Fruit fly (Drosophila melanogaster): ENCODE results near the gene rod.

rod gene

DNA sequence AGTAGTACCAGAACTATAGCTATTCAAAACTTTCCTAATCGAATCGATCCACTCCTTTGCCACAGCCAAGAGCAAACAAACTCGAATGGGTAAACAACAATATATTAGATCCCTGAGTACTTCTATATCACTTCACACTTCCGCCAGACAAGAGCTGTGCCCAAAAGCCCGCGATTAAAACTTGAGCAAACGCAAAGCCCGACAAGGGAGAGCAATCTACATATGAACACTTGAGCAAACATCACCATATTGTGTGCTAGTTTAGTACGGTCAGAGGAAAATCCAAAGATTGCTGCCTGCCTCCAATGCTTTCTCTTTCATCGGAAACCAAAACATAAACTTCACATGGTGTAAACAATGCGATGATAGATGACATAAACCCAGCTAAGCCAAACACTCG lies 22.9 kb downstream of the rod start (continued):
- TF ChIP-seq gem (tag; optimal IDR thresholded peaks at IDR 0.05) (no peak), Hey (tag; optimal IDR thresholded peaks at IDR 0.05) (peak; percentile 34), zfh1 (GFP tag; IDR thresholded peaks at IDR 0.05) (no peak), dmrt11E (tag; optimal IDR thresholded peaks at IDR 0.05) (no peak), bbx (GFP tag; IDR thresholded peaks at IDR 0.05; ENCODE audit: partially characterized antibody) (no peak), dimm (GFP tag; IDR thresholded peaks at IDR 0.05) (no peak), nom (GFP tag; optimal IDR thresholded peaks at IDR 0.05) (no peak), jumu (GFP tag; optimal IDR thresholded peaks at IDR 0.05) (no peak), grau (tag; optimal IDR thresholded peaks at IDR 0.05) (no peak), CG11085 (GFP tag; IDR thresholded peaks at IDR 0.05) (no peak), Doc2 (GFP tag; IDR thresholded peaks at IDR 0.05) (no peak), CG1603 (tag; optimal IDR thresholded peaks at IDR 0.05) (no peak), CG8281 (tag; optimal IDR thresholded peaks at IDR 0.05) (no peak), CG32532 (GFP tag; IDR thresholded peaks at IDR 0.05) (no peak), fd102C (GFP tag; optimal IDR thresholded peaks at IDR 0.05) (no peak), kay (GFP tag; optimal IDR thresholded peaks at IDR 0.05) (peak; percentile 2), CG1832 (GFP tag; optimal IDR thresholded peaks at IDR 0.05) (no peak), twi (tag; optimal IDR thresholded peaks at IDR 0.05) (peak; percentile 86), Ets65A (GFP tag) (no peak), Side (GFP tag; optimal IDR thresholded peaks at IDR 0.05) (peak; percentile 33), CG7987 (GFP tag; optimal IDR thresholded peaks at IDR 0.05) (no peak), Antp (GFP tag; optimal IDR thresholded peaks at IDR 0.05) (no peak), CG11456 (GFP tag; IDR thresholded peaks at IDR 0.05) (no peak), esg (GFP tag; conservative IDR thresholded peaks at IDR 0.05) (no peak), CG34376 (GFP tag; optimal IDR thresholded peaks at IDR 0.05) (peak; percentile 9), CG12155 (GFP tag; optimal IDR thresholded peaks at IDR 0.05) (no peak), CG6175 (GFP tag; IDR thresholded peaks at IDR 0.05) (no peak), inv (GFP tag; IDR thresholded peaks at IDR 0.05; ENCODE audit: partially characterized antibody) (no peak), Blimp-1 (GFP tag; optimal IDR thresholded peaks at IDR 0.05) (peak; percentile 82), CG15073 (GFP tag; optimal IDR thresholded peaks at IDR 0.05) (no peak), CG43689 (GFP tag; IDR thresholded peaks at IDR 0.05) (no peak), BEAF-32 (GFP tag; optimal IDR thresholded peaks at IDR 0.05) (no peak), danr (GFP tag; IDR thresholded peaks at IDR 0.05) (no peak), CG8089 (GFP tag; optimal IDR thresholded peaks at IDR 0.05) (no peak), NFAT (GFP tag; IDR thresholded peaks at IDR 0.05) (no peak), vfl (GFP tag; optimal IDR thresholded peaks at IDR 0.05) (no peak), trem (tag; optimal IDR thresholded peaks at IDR 0.05) (no peak), corto (GFP tag; optimal IDR thresholded peaks at IDR 0.05) (no peak), nerfin-1 (tag; optimal IDR thresholded peaks at IDR 0.05) (peak; percentile 28), exex (tag; optimal IDR thresholded peaks at IDR 0.05) (no peak), bsh (GFP tag; optimal IDR thresholded peaks at IDR 0.05) (peak in 1 of 2 experiments; percentile 23), tx (GFP tag; optimal IDR thresholded peaks at IDR 0.05) (no peak), CG1529 (GFP tag; optimal IDR thresholded peaks at IDR 0.05) (no peak), Mad (GFP tag; optimal IDR thresholded peaks at IDR 0.05) (no peak), CG6683 (GFP tag; optimal IDR thresholded peaks at IDR 0.05) (no peak), CG12391 (tag; optimal IDR thresholded peaks at IDR 0.05) (no peak), CG30403 (GFP tag; optimal IDR thresholded peaks at IDR 0.05) (no peak), CG10366 (GFP tag; IDR thresholded peaks at IDR 0.05) (no peak), mirr (GFP tag; optimal IDR thresholded peaks at IDR 0.05) (peak; percentile 17), fd64A (GFP tag; optimal IDR thresholded peaks at IDR 0.05) (peak; percentile 57), Max (GFP tag; optimal IDR thresholded peaks at IDR 0.05) (no peak), CG17568 (GFP tag; optimal IDR thresholded peaks at IDR 0.05) (peak; percentile 41)

Data from whole organism, embryonic.